Worm (Caenorhabditis elegans) whole organism, young adult: ENCODE measurements around the gene pro-1.

ENCODE experiments used
- B0019.2 ChIP-seq: fragments of 200-800 bp; sonication (Bioruptor generic); conservative IDR thresholded peaks from 2 replicates; pipeline ENCODE4 v1.3.6; 2022; ENCODE audit warnings: missing genetic modification reagents, missing genetic modification characterization, missing compliant biosample characterization
- C17E4.6 ChIP-seq: fragments of 200-800 bp; sonication (Bioruptor generic); IDR thresholded peaks from 2 replicates; pipeline ENCODE4 v1.3.6; 2022; ENCODE audit warnings: missing genetic modification reagents, missing genetic modification characterization, missing compliant biosample characterization
- D2030.7 ChIP-seq: fragments of 200-800 bp; sonication (Bioruptor generic); IDR thresholded peaks from 2 replicates; pipeline ENCODE4 v1.3.6; 2022; ENCODE audit warnings: missing genetic modification reagents, missing genetic modification characterization, missing compliant biosample characterization
- F10E7.11 ChIP-seq: sonication (generic microtip); optimal IDR thresholded peaks from 2 replicates; lab custom pipeline; 2017; ENCODE audit warnings: mild to moderate bottlenecking, missing genetic modification characterization, moderate library complexity, missing compliant biosample characterization
- F22D6.2 ChIP-seq: sonication (generic microtip); optimal IDR thresholded peaks from 2 replicates; lab custom pipeline; 2016; ENCODE audit warnings: mild to moderate bottlenecking, missing genetic modification characterization, missing compliant biosample characterization
- F23B12.7 ChIP-seq: sonication (generic microtip); optimal IDR thresholded peaks from 2 replicates; lab custom pipeline; 2017; ENCODE audit warnings: missing genetic modification characterization, mild to moderate bottlenecking, missing compliant biosample characterization, antibody characterized with exemption, moderate library complexity; ENCODE audit not compliant: insufficient read depth
- F49E8.2 ChIP-seq: sonication (generic microtip); optimal IDR thresholded peaks from 3 replicates; lab custom pipeline; 2017; ENCODE audit warnings: missing genetic modification characterization, mild to moderate bottlenecking, missing compliant biosample characterization, antibody characterized with exemption, moderate library complexity; ENCODE audit not compliant: insufficient read depth
- F57A8.1 ChIP-seq: fragments of 200-800 bp; sonication (Bioruptor generic); optimal IDR thresholded peaks from 2 replicates; lab custom pipeline; 2018; ENCODE audit warnings: mild to moderate bottlenecking, missing genetic modification characterization, moderate library complexity, missing compliant biosample characterization
- Y53F4B.3 ChIP-seq: fragments of 200-800 bp; sonication (Bioruptor generic); IDR thresholded peaks from 2 replicates; pipeline ENCODE4 v1.3.6; 2022; ENCODE audit warnings: missing genetic modification reagents, missing genetic modification characterization, missing compliant biosample characterization
- Y53G8AR.9 ChIP-seq: fragments of 200-800 bp; sonication (Bioruptor generic); conservative IDR thresholded peaks from 2 replicates; pipeline ENCODE4 v1.3.6; 2022; ENCODE audit warnings: missing genetic modification reagents, missing genetic modification characterization, missing compliant biosample characterization
- Y56A3A.18 ChIP-seq: fragments of 200-800 bp; sonication (Bioruptor generic); IDR thresholded peaks from 2 replicates; pipeline ENCODE4 v1.3.6; 2022; ENCODE audit warnings: missing genetic modification reagents, missing genetic modification characterization, missing compliant biosample characterization
- akir-1 ChIP-seq: fragments of 200-800 bp; sonication (Bioruptor generic); optimal IDR thresholded peaks from 2 replicates; lab custom pipeline; 2018; ENCODE audit warnings: mild to moderate bottlenecking, missing genetic modification characterization, moderate library complexity, missing compliant biosample characterization
- ama-1 ChIP-seq, 3 experiments: fragments of 150-350 bp in 1 of 3; sonication (generic microtip) in 2 of 3; optimal IDR thresholded peaks; 2 replicates each; lab custom pipeline; 2014 to 2018; ENCODE audit warnings: missing biosample characterization in 2 of 3, missing genetic modification characterization in 2 of 3, missing genetic modification reagents in 2 of 3
- attf-3 ChIP-seq: fragments of 200-800 bp; sonication (Bioruptor generic); conservative IDR thresholded peaks from 2 replicates; pipeline ENCODE4 v1.3.6; 2022; ENCODE audit warnings: missing genetic modification reagents, missing genetic modification characterization, missing compliant biosample characterization
- attf-6 ChIP-seq: fragments of 200-800 bp; sonication (Bioruptor generic); IDR thresholded peaks from 2 replicates; pipeline ENCODE4 v1.3.6; 2022; ENCODE audit warnings: missing genetic modification reagents, missing genetic modification characterization, missing compliant biosample characterization
- bed-2 ChIP-seq: fragments of 200-800 bp; sonication (Bioruptor generic); IDR thresholded peaks from 2 replicates; pipeline ENCODE4 v1.3.6; 2022; ENCODE audit warnings: missing genetic modification reagents, missing genetic modification characterization, missing compliant biosample characterization
- cebp-2 ChIP-seq: fragments of 200-800 bp; sonication (Bioruptor generic); IDR thresholded peaks from 2 replicates; pipeline ENCODE4 v1.3.6; 2022; ENCODE audit warnings: missing genetic modification characterization, missing compliant biosample characterization
- dox-1 ChIP-seq: fragments of 200-800 bp; sonication (Bioruptor generic); IDR thresholded peaks from 2 replicates; pipeline ENCODE4 v1.3.6; 2022; ENCODE audit warnings: missing genetic modification reagents, missing genetic modification characterization, missing compliant biosample characterization
- dpff-1 ChIP-seq: sonication (generic microtip); optimal IDR thresholded peaks from 2 replicates; lab custom pipeline; 2017; ENCODE audit warnings: mild to moderate bottlenecking, missing genetic modification characterization, missing compliant biosample characterization
- dpl-1 ChIP-seq: fragments of 150-350 bp; optimal IDR thresholded peaks from 2 replicates; lab custom pipeline; 2014; ENCODE audit warnings: missing biosample characterization, missing genetic modification reagents, missing genetic modification characterization
- egl-18 ChIP-seq: fragments of 200-800 bp; sonication (Bioruptor generic); IDR thresholded peaks from 2 replicates; pipeline ENCODE4 v1.3.6; 2022; ENCODE audit warnings: missing genetic modification reagents, missing genetic modification characterization, missing compliant biosample characterization
- egl-44 ChIP-seq: fragments of 200-800 bp; sonication (Bioruptor generic); IDR thresholded peaks from 2 replicates; pipeline ENCODE4 v1.3.6; 2022; ENCODE audit warnings: missing genetic modification reagents, missing genetic modification characterization, missing compliant biosample characterization
- ekl-4 ChIP-seq: fragments of 200-800 bp; sonication (Bioruptor generic); IDR thresholded peaks from 2 replicates; pipeline ENCODE4 v1.3.6; 2022; ENCODE audit warnings: missing genetic modification reagents, missing genetic modification characterization, missing compliant biosample characterization
- fkh-3 ChIP-seq: sonication (generic microtip); optimal IDR thresholded peaks from 2 replicates; lab custom pipeline; 2016; ENCODE audit warnings: mild to moderate bottlenecking, missing genetic modification characterization, missing compliant biosample characterization
- gei-17 ChIP-seq: fragments of 200-800 bp; sonication (Bioruptor generic); optimal IDR thresholded peaks from 2 replicates; lab custom pipeline; 2018; ENCODE audit warnings: mild to moderate bottlenecking, missing genetic modification characterization, missing compliant biosample characterization
- hlh-12 ChIP-seq: sonication (generic microtip); optimal IDR thresholded peaks from 2 replicates; lab custom pipeline; 2016; ENCODE audit warnings: missing genetic modification characterization, missing compliant biosample characterization
- hlh-26 ChIP-seq: fragments of 200-800 bp; sonication (Bioruptor generic); conservative IDR thresholded peaks from 2 replicates; pipeline ENCODE4 v1.3.6; 2022; ENCODE audit warnings: missing genetic modification reagents, missing genetic modification characterization, missing compliant biosample characterization
- hmg-20 ChIP-seq: fragments of 200-800 bp; sonication (Bioruptor generic); IDR thresholded peaks from 2 replicates; pipeline ENCODE4 v1.3.6; 2022; ENCODE audit warnings: missing genetic modification reagents, missing genetic modification characterization, missing compliant biosample characterization
- lag-1 ChIP-seq: fragments of 200-800 bp; sonication (Bioruptor generic); IDR thresholded peaks from 2 replicates; pipeline ENCODE4 v1.3.6; 2022; ENCODE audit warnings: missing genetic modification reagents, missing genetic modification characterization, missing compliant biosample characterization
- madf-10 ChIP-seq: sonication (generic microtip); optimal IDR thresholded peaks from 2 replicates; lab custom pipeline; 2016; ENCODE audit warnings: mild to moderate bottlenecking, missing genetic modification characterization, missing compliant biosample characterization
- madf-6 ChIP-seq: fragments of 200-800 bp; sonication (Bioruptor generic); IDR thresholded peaks from 2 replicates; pipeline ENCODE4 v1.3.6; 2022; ENCODE audit warnings: missing genetic modification reagents, missing genetic modification characterization, missing compliant biosample characterization
- madf-8 ChIP-seq: fragments of 200-800 bp; sonication (Bioruptor generic); conservative IDR thresholded peaks from 2 replicates; pipeline ENCODE4 v1.3.6; 2022; ENCODE audit warnings: missing genetic modification reagents, missing genetic modification characterization, missing compliant biosample characterization
- mcd-1 ChIP-seq: fragments of 200-800 bp; sonication (Bioruptor generic); IDR thresholded peaks from 2 replicates; pipeline ENCODE4 v1.3.6; 2022; ENCODE audit warnings: missing genetic modification reagents, missing genetic modification characterization, missing compliant biosample characterization
- nhr-120 ChIP-seq: fragments of 200-800 bp; sonication (Bioruptor generic); IDR thresholded peaks from 2 replicates; pipeline ENCODE4 v1.3.6; 2022; ENCODE audit warnings: missing genetic modification characterization, missing compliant biosample characterization
- nhr-27 ChIP-seq: fragments of 200-800 bp; sonication (Bioruptor generic); optimal IDR thresholded peaks from 2 replicates; lab custom pipeline; 2018; ENCODE audit warnings: mild to moderate bottlenecking, missing genetic modification characterization, moderate library complexity, missing compliant biosample characterization
- nhr-80 ChIP-seq: sonication (generic microtip); optimal IDR thresholded peaks from 2 replicates; lab custom pipeline; 2016; ENCODE audit warnings: missing genetic modification characterization, missing compliant biosample characterization
- pbrm-1 ChIP-seq: fragments of 200-800 bp; sonication (Bioruptor generic); IDR thresholded peaks from 2 replicates; pipeline ENCODE4 v1.3.6; 2022; ENCODE audit warnings: missing genetic modification reagents, missing genetic modification characterization, missing compliant biosample characterization
- rec-8 ChIP-seq, 2 experiments: sonication (generic microtip); optimal IDR thresholded peaks; 2 replicates each; lab custom pipeline; 2016; ENCODE audit warnings: mild to moderate bottlenecking in 2 of 2, missing genetic modification characterization in 2 of 2, missing genetic modification reagents in 2 of 2, missing genotype in 2 of 2, missing biosample characterization in 1 of 2, missing compliant biosample characterization in 1 of 2, moderate library complexity in 1 of 2
- repo-1 ChIP-seq: sonication (generic microtip); optimal IDR thresholded peaks from 2 replicates; lab custom pipeline; 2017; ENCODE audit warnings: mild to moderate bottlenecking, missing genetic modification characterization, missing compliant biosample characterization
- snpc-1.1 ChIP-seq: sonication (generic microtip); optimal IDR thresholded peaks from 2 replicates; lab custom pipeline; 2017; ENCODE audit warnings: missing genetic modification characterization, mild to moderate bottlenecking, missing compliant biosample characterization, antibody characterized with exemption, moderate library complexity, missing genotype, missing genetic modification reagents; ENCODE audit not compliant: insufficient read depth
- snpc-3.4 ChIP-seq: sonication (generic microtip); optimal IDR thresholded peaks from 2 replicates; lab custom pipeline; 2017; ENCODE audit warnings: missing genetic modification characterization, mild to moderate bottlenecking, missing compliant biosample characterization, antibody characterized with exemption, moderate library complexity, missing genotype, missing genetic modification reagents
- somi-1 ChIP-seq: fragments of 200-800 bp; sonication (Bioruptor generic); optimal IDR thresholded peaks from 2 replicates; lab custom pipeline; 2018; ENCODE audit warnings: mild to moderate bottlenecking, missing genetic modification characterization, missing compliant biosample characterization
- tbp1 ChIP-seq: fragments of 200-800 bp; sonication (Bioruptor generic); optimal IDR thresholded peaks from 2 replicates; lab custom pipeline; 2018; ENCODE audit warnings: mild to moderate bottlenecking, missing genetic modification characterization, missing compliant biosample characterization
- unc-62 ChIP-seq: fragments of 150-350 bp; optimal IDR thresholded peaks from 2 replicates; lab custom pipeline; 2014; ENCODE audit warnings: missing biosample characterization, missing genetic modification reagents, missing genetic modification characterization
- ztf-22 ChIP-seq: fragments of 200-800 bp; sonication (Bioruptor generic); optimal IDR thresholded peaks from 2 replicates; lab custom pipeline; 2018; ENCODE audit warnings: mild to moderate bottlenecking, missing genetic modification characterization, moderate library complexity, missing compliant biosample characterization
- ztf-25 ChIP-seq: fragments of 200-800 bp; sonication (Bioruptor generic); IDR thresholded peaks from 2 replicates; pipeline ENCODE4 v1.3.6; 2022; ENCODE audit warnings: missing genetic modification reagents, missing genetic modification characterization, missing compliant biosample characterization

The pro-1 gene

ce11 chrII:10541923-10542486, at the start of gene pro-1:
Gene pro-1, minus strand, starts transcription at chrII:10541996.
- TF ChIP-seq ztf-25 (GFP tag; lab: Robert Waterston, UW) (0 out of 2 replicates have a peak, but pooled peaks have one; percentile 7), Y53F4B.3 (GFP tag; lab: Robert Waterston, UW) (peak; percentile 52; the same call in 1 of the 2 replicates), nhr-120 (GFP tag; lab: Robert Waterston, UW) (peak; percentile 82), egl-18 (no peak), ekl-4 (peak; percentile 90), F57A8.1 (no peak), hlh-26 (GFP tag; lab: Robert Waterston, UW) (no peak), unc-62 (GFP tag; lab: Kevin White, UChicago) (peak; percentile 84), ama-1 (optimal IDR thresholded peaks at IDR 0.05; lab: Kevin White, UChicago) (peak; percentile 81), ama-1 (GFP tag; optimal IDR thresholded peaks at IDR 0.05; lab: Kevin White, UChicago) (peak in 1 of 2 experiments; percentile 30), Y56A3A.18 (GFP tag; lab: Robert Waterston, UW) (peak; percentile 92; the same call in 1 of the 2 replicates), lag-1 (GFP tag; lab: Robert Waterston, UW) (no peak), F22D6.2 (peak; percentile 15), mcd-1 (GFP tag; lab: Robert Waterston, UW) (peak; percentile 65), gei-17 (peak; percentile 72), dox-1 (GFP tag; lab: Robert Waterston, UW) (peak; percentile 67), madf-10 (tag; lab: Kevin White, UChicago) (peak; percentile 31), B0019.2 (no peak; the same call in 1 of the 2 replicates), nhr-27 (peak; percentile 12), snpc-3.4 (tag; lab: Kevin White, UChicago) (no peak), Y53G8AR.9 (peak; percentile 88), somi-1 (peak; percentile 28), attf-3 (GFP tag; lab: Robert Waterston, UW) (peak; percentile 36; the same call in 1 of the 2 replicates), F23B12.7 (tag; lab: Kevin White, UChicago) (no peak), nhr-80 (tag; lab: Kevin White, UChicago) (peak; percentile 15), fkh-3 (tag; lab: Kevin White, UChicago) (peak; percentile 17), C17E4.6 (no peak), tbp1 (GFP tag; lab: Kevin White, UChicago) (peak; percentile 62), cebp-2 (peak; percentile 72), dpl-1 (GFP tag; lab: Kevin White, UChicago) (no peak), F10E7.11 (tag; lab: Kevin White, UChicago) (peak; percentile 76), madf-6 (GFP tag; lab: Robert Waterston, UW) (peak; percentile 79), attf-6 (GFP tag; lab: Robert Waterston, UW) (no peak), akir-1 (GFP tag; lab: Kevin White, UChicago) (no peak), hmg-20 (GFP tag; lab: Robert Waterston, UW) (peak; percentile 30; the same call in 1 of the 2 replicates), D2030.7 (GFP tag; lab: Robert Waterston, UW) (peak; percentile 36; the same call in 1 of the 2 replicates), ztf-22 (GFP tag; lab: Kevin White, UChicago) (peak; percentile 47), bed-2 (GFP tag; lab: Robert Waterston, UW) (no peak), rec-8 (tag; optimal IDR thresholded peaks at IDR 0.05; lab: Kevin White, UChicago) (no peak), repo-1 (tag; lab: Kevin White, UChicago) (peak; percentile 68), madf-8 (GFP tag; lab: Robert Waterston, UW) (0 out of 2 replicates have a peak, but pooled peaks have one; percentile 5), hlh-12 (tag; lab: Kevin White, UChicago) (no peak), pbrm-1 (GFP tag; lab: Robert Waterston, UW) (peak; percentile 94), egl-44 (GFP tag; lab: Robert Waterston, UW) (peak; percentile 79; the same call in 1 of the 2 replicates), dpff-1 (no peak), snpc-1.1 (tag; lab: Kevin White, UChicago) (peak; percentile 37), F49E8.2 (no peak)
